Worm (Caenorhabditis elegans) whole organism, early embryonic: Measurements from ENCODE around the gene F44D12.16.

Source experiments
- B0310.2 ChIP-seq: sonication (generic microtip); optimal IDR thresholded peaks from 2 replicates; lab custom pipeline; 2016; ENCODE audit warnings: mild to moderate bottlenecking, missing genetic modification characterization, missing compliant biosample characterization
- aly-1 ChIP-seq: sonication (generic microtip); optimal IDR thresholded peaks from 2 replicates; lab custom pipeline; 2016; ENCODE audit warnings: missing genetic modification characterization, missing compliant biosample characterization
- ama-1 ChIP-seq: fragments of 150-350 bp; optimal IDR thresholded peaks from 2 replicates; lab custom pipeline; 2014
- ceh-13 ChIP-seq: fragments of 200-800 bp; sonication (Bioruptor generic); optimal IDR thresholded peaks from 2 replicates; lab custom pipeline; 2018; ENCODE audit warnings: mild to moderate bottlenecking, missing genetic modification characterization, missing compliant biosample characterization
- ets-7 ChIP-seq: sonication (generic microtip); optimal IDR thresholded peaks from 2 replicates; lab custom pipeline; 2016; ENCODE audit warnings: missing genotype, missing genetic modification characterization, missing compliant biosample characterization
- flt-1 ChIP-seq: fragments of 200-800 bp; sonication (Bioruptor generic); IDR thresholded peaks from 2 replicates; pipeline ENCODE4 v1.3.6; 2022; ENCODE audit warnings: missing genetic modification characterization, missing compliant biosample characterization
- hmg-4 ChIP-seq: fragments of 200-800 bp; sonication (Bioruptor generic); optimal IDR thresholded peaks from 2 replicates; lab custom pipeline; 2018; ENCODE audit warnings: mild to moderate bottlenecking, missing genetic modification characterization, missing compliant biosample characterization
- pes-1 ChIP-seq: fragments of 200-800 bp; sonication (Bioruptor generic); IDR thresholded peaks from 2 replicates; pipeline ENCODE4 v1.3.6; 2022; ENCODE audit warnings: missing genetic modification reagents, missing genetic modification characterization, missing compliant biosample characterization
- scrt-1 ChIP-seq: fragments of 200-800 bp; sonication (Bioruptor generic); IDR thresholded peaks from 2 replicates; pipeline ENCODE4 v1.3.6; 2022; ENCODE audit warnings: missing genetic modification characterization, missing compliant biosample characterization
- sea-1 ChIP-seq: fragments of 200-800 bp; sonication (Bioruptor generic); conservative IDR thresholded peaks from 2 replicates; pipeline ENCODE4 v1.3.6; 2022; ENCODE audit warnings: missing genetic modification characterization, missing compliant biosample characterization
- tbx-11 ChIP-seq: fragments of 200-800 bp; sonication (Bioruptor generic); IDR thresholded peaks from 2 replicates; pipeline ENCODE4 v1.3.6; 2022; ENCODE audit warnings: missing genetic modification characterization, missing compliant biosample characterization
- tra-4 ChIP-seq: sonication (generic microtip); optimal IDR thresholded peaks from 2 replicates; lab custom pipeline; 2017; ENCODE audit warnings: missing genetic modification characterization, missing compliant biosample characterization

- TF ChIP-seq sea-1 (GFP tag; lab: Robert Waterston, UW) (no peak), flt-1 (GFP tag; lab: Robert Waterston, UW) (no peak), aly-1 (no peak), tbx-11 (GFP tag; lab: Robert Waterston, UW) (no peak), ama-1 (lab: Kevin White, UChicago) (no peak), hmg-4 (GFP tag; lab: Kevin White, UChicago) (no peak), pes-1 (GFP tag; lab: Robert Waterston, UW) (no peak), scrt-1 (GFP tag; lab: Robert Waterston, UW) (no peak), ceh-13 (GFP tag; lab: Kevin White, UChicago) (no peak), tra-4 (tag; lab: Kevin White, UChicago) (no peak), ets-7 (tag; lab: Kevin White, UChicago) (no peak), B0310.2 (no peak)
Observed at ce11 chrIV:10053550-10053949, 24.7 kb downstream of the F44D12.16 start, which contains the start of gene srv-12.
